Fruit fly (Drosophila melanogaster) whole organism, embryonic: ENCODE measurements around the gene Octbeta2R.

Experiments
- Adf1 ChIP-seq: fragments of 200-800 bp; sonication (Bioruptor generic); IDR thresholded peaks from 2 replicates; pipeline ENCODE4 v1.3.6; 2022; ENCODE audit warnings: missing biosample characterization, missing genetic modification characterization
- Awh ChIP-seq: fragments of 200-800 bp; sonication (Bioruptor generic); IDR thresholded peaks from 2 replicates; pipeline ENCODE4, ENCODE4 v1.3.6; 2022; ENCODE audit warnings: missing biosample characterization, missing genetic modification characterization
- CG10267 ChIP-seq: fragments of 200-800 bp; sonication (Bioruptor generic); optimal IDR thresholded peaks from 2 replicates; lab custom pipeline; 2018; ENCODE audit warnings: missing biosample characterization, mild to moderate bottlenecking, missing genetic modification characterization, moderate library complexity
- CG10979 ChIP-seq: fragments of 200-800 bp; sonication (Bioruptor generic); optimal IDR thresholded peaks from 2 replicates; lab custom pipeline; 2018; ENCODE audit warnings: missing biosample characterization, mild to moderate bottlenecking, missing genetic modification characterization, moderate library complexity
- CG12236 ChIP-seq: fragments of 200-800 bp; sonication (Bioruptor generic); optimal IDR thresholded peaks from 2 replicates; lab custom pipeline; 2016; ENCODE audit warnings: missing biosample characterization, missing genetic modification characterization
- CG12391 ChIP-seq: fragments of 200-800 bp; sonication (Bioruptor generic); optimal IDR thresholded peaks from 3 replicates; lab custom pipeline; 2018; ENCODE audit warnings: missing biosample characterization, mild to moderate bottlenecking, missing genetic modification characterization, moderate library complexity
- CG13775 ChIP-seq: fragments of 200-800 bp; sonication (Bioruptor generic); optimal IDR thresholded peaks from 3 replicates; lab custom pipeline; 2017; ENCODE audit warnings: missing biosample characterization, mild to moderate bottlenecking, missing genetic modification characterization
- CG13894 ChIP-seq: fragments of 200-800 bp; sonication (Bioruptor generic); optimal IDR thresholded peaks from 3 replicates; lab custom pipeline; 2018; ENCODE audit warnings: missing biosample characterization, mild to moderate bottlenecking, missing genetic modification characterization, moderate library complexity
- CG15601 ChIP-seq: fragments of 200-800 bp; sonication (Bioruptor generic); optimal IDR thresholded peaks from 3 replicates; lab custom pipeline; 2019; ENCODE audit warnings: missing biosample characterization, mild to moderate bottlenecking, missing genetic modification characterization, moderate library complexity
- CG1602 ChIP-seq: fragments of 200-800 bp; sonication (Bioruptor generic); optimal IDR thresholded peaks from 3 replicates; lab custom pipeline; 2016; ENCODE audit warnings: missing biosample characterization, missing genetic modification characterization
- CG17829 ChIP-seq: fragments of 200-800 bp; optimal IDR thresholded peaks from 2 replicates; lab custom pipeline; 2019; ENCODE audit warnings: missing biosample characterization, mild to moderate bottlenecking, missing genetic modification characterization, moderate library complexity
- CG32532 ChIP-seq: fragments of 200-800 bp; sonication (Bioruptor generic); IDR thresholded peaks from 2 replicates; pipeline ENCODE4 v1.3.6; 2022; ENCODE audit warnings: missing biosample characterization, missing genetic modification characterization
- CG3847 ChIP-seq: fragments of 200-800 bp; sonication (Bioruptor generic); IDR thresholded peaks from 2 replicates; pipeline ENCODE4 v1.3.6; 2022; ENCODE audit warnings: missing biosample characterization, missing genetic modification characterization
- CG4617 ChIP-seq: fragments of 200-800 bp; sonication (Bioruptor generic); optimal IDR thresholded peaks from 3 replicates; lab custom pipeline; 2016; ENCODE audit warnings: missing biosample characterization, missing genetic modification characterization, borderline replicate concordance
- CG6689 ChIP-seq: fragments of 200-800 bp; sonication (Bioruptor generic); IDR thresholded peaks from 2 replicates; pipeline ENCODE4 v1.3.6; 2022; ENCODE audit warnings: missing biosample characterization, missing genetic modification characterization
- CG7271 ChIP-seq: fragments of 200-800 bp; sonication (Bioruptor generic); optimal IDR thresholded peaks from 2 replicates; lab custom pipeline; 2018; ENCODE audit warnings: missing biosample characterization, mild to moderate bottlenecking, missing genetic modification characterization, moderate library complexity
- CG7556 ChIP-seq: fragments of 200-800 bp; sonication (Bioruptor generic); optimal IDR thresholded peaks from 2 replicates; lab custom pipeline; 2017; ENCODE audit warnings: missing biosample characterization, mild to moderate bottlenecking, missing genetic modification characterization
- CG7839 ChIP-seq: fragments of 200-800 bp; sonication (Bioruptor generic); optimal IDR thresholded peaks from 3 replicates; lab custom pipeline; 2018; ENCODE audit warnings: missing biosample characterization, mild to moderate bottlenecking, missing genetic modification characterization, moderate library complexity
- CG9797 ChIP-seq: fragments of 200-800 bp; sonication (Bioruptor generic); optimal IDR thresholded peaks from 3 replicates; lab custom pipeline; 2018; ENCODE audit warnings: missing biosample characterization, mild to moderate bottlenecking, missing genetic modification characterization
- Dbx ChIP-seq: fragments of 200-800 bp; sonication (Bioruptor generic); IDR thresholded peaks from 3 replicates; pipeline ENCODE4 v1.3.6; 2022; ENCODE audit warnings: missing biosample characterization, missing genetic modification characterization
- Dek ChIP-seq: fragments of 200-800 bp; sonication (Bioruptor generic); optimal IDR thresholded peaks from 3 replicates; lab custom pipeline; 2019; ENCODE audit warnings: missing biosample characterization, mild to moderate bottlenecking, missing genetic modification characterization, moderate library complexity
- Doc3 ChIP-seq: fragments of 200-800 bp; sonication (Bioruptor generic); IDR thresholded peaks from 3 replicates; pipeline ENCODE4 v1.3.6; 2022; ENCODE audit warnings: missing biosample characterization, missing genetic modification characterization; ENCODE audit not compliant: partially characterized antibody
- Fer3 ChIP-seq: fragments of 200-800 bp; sonication (Bioruptor generic); optimal IDR thresholded peaks from 2 replicates; lab custom pipeline; 2018; ENCODE audit warnings: missing biosample characterization, mild to moderate bottlenecking, missing genetic modification characterization, moderate library complexity
- HmgZ ChIP-seq: fragments of 200-800 bp; sonication (Bioruptor generic); optimal IDR thresholded peaks from 2 replicates; lab custom pipeline; 2018; ENCODE audit warnings: missing biosample characterization, mild to moderate bottlenecking, missing genetic modification characterization
- Hsf ChIP-seq: fragments of 200-800 bp; sonication (Bioruptor generic); optimal IDR thresholded peaks from 3 replicates; lab custom pipeline; 2016; ENCODE audit warnings: missing biosample characterization, missing genetic modification characterization
- Lhr ChIP-seq: fragments of 200-800 bp; sonication (Bioruptor generic); optimal IDR thresholded peaks from 3 replicates; lab custom pipeline; 2017; ENCODE audit warnings: mild to moderate bottlenecking, missing biosample characterization, missing genetic modification reagents, missing genetic modification characterization
- Med ChIP-seq: fragments of 200-800 bp; sonication (Bioruptor generic); peaks from one replicate; lab custom pipeline; 2016; ENCODE audit warnings: missing biosample characterization, missing genetic modification characterization, mild to moderate bottlenecking, inconsistent platforms, moderate library complexity
- Meics ChIP-seq: fragments of 200-800 bp; sonication (Bioruptor generic); optimal IDR thresholded peaks from 2 replicates; lab custom pipeline; 2017; ENCODE audit warnings: missing biosample characterization, mild to moderate bottlenecking, missing genetic modification characterization
- Sry-β ChIP-seq: fragments of 200-800 bp; sonication (Bioruptor generic); optimal IDR thresholded peaks from 2 replicates; lab custom pipeline; 2018; ENCODE audit warnings: missing biosample characterization, mild to moderate bottlenecking, missing genetic modification characterization, moderate library complexity
- Ssrp ChIP-seq: fragments of 200-800 bp; sonication (Bioruptor generic); optimal IDR thresholded peaks from 2 replicates; lab custom pipeline; 2018; ENCODE audit warnings: missing biosample characterization, mild to moderate bottlenecking, missing genetic modification characterization, moderate library complexity
- Xbp1 ChIP-seq: fragments of 200-800 bp; sonication (Bioruptor generic); optimal IDR thresholded peaks from 3 replicates; lab custom pipeline; 2016; ENCODE audit warnings: missing biosample characterization, mild to moderate bottlenecking, missing genetic modification characterization
- YL-1 ChIP-seq: fragments of 200-800 bp; sonication (Bioruptor generic); optimal IDR thresholded peaks from 3 replicates; lab custom pipeline; 2017; ENCODE audit warnings: missing biosample characterization, mild to moderate bottlenecking, missing genetic modification characterization
- ac ChIP-seq: fragments of 200-800 bp; sonication (Bioruptor generic); optimal IDR thresholded peaks from 3 replicates; lab custom pipeline; 2017; ENCODE audit warnings: missing biosample characterization, mild to moderate bottlenecking, missing genetic modification characterization
- bbx ChIP-seq: fragments of 200-800 bp; sonication (Bioruptor generic); IDR thresholded peaks from 2 replicates; pipeline ENCODE4 v1.3.6; 2022; ENCODE audit warnings: missing biosample characterization, missing genetic modification characterization; ENCODE audit not compliant: partially characterized antibody
- bsh ChIP-seq, 2 experiments: fragments of 200-800 bp; sonication (Bioruptor generic); optimal IDR thresholded peaks; 2 replicates each; lab custom pipeline; 2017 to 2018; ENCODE audit warnings: mild to moderate bottlenecking in 2 of 2, missing biosample characterization in 2 of 2, missing genetic modification characterization in 2 of 2, moderate library complexity in 1 of 2
- crol ChIP-seq: fragments of 200-800 bp; sonication (Bioruptor generic); IDR thresholded peaks from 2 replicates; pipeline ENCODE4 v1.3.6; 2022; ENCODE audit warnings: missing biosample characterization, missing genetic modification characterization
- crp ChIP-seq, 2 experiments: fragments of 200-800 bp; sonication (Bioruptor generic); optimal IDR thresholded peaks; 2 replicates in 1 of 2; 3 replicates in 1 of 2; lab custom pipeline; 2017; ENCODE audit warnings: missing biosample characterization in 2 of 2, missing genetic modification characterization in 2 of 2, mild to moderate bottlenecking in 1 of 2, moderate library complexity in 1 of 2
- ewg ChIP-seq: fragments of 200-800 bp; sonication (Bioruptor generic); optimal IDR thresholded peaks from 3 replicates; lab custom pipeline; 2017; ENCODE audit warnings: mild to moderate bottlenecking, missing biosample characterization, missing genetic modification reagents, missing genetic modification characterization
- gcm ChIP-seq: fragments of 200-800 bp; sonication (Bioruptor generic); optimal IDR thresholded peaks from 2 replicates; lab custom pipeline; 2019; ENCODE audit warnings: missing biosample characterization, mild to moderate bottlenecking, missing genetic modification characterization, moderate library complexity
- gsb-n ChIP-seq: fragments of 200-800 bp; sonication (Bioruptor generic); optimal IDR thresholded peaks from 3 replicates; lab custom pipeline; 2018; ENCODE audit warnings: missing biosample characterization, mild to moderate bottlenecking, missing genetic modification characterization
- klu ChIP-seq: fragments of 200-800 bp; sonication (Bioruptor generic); IDR thresholded peaks from 2 replicates; pipeline ENCODE4 v1.3.6; 2022; ENCODE audit warnings: missing biosample characterization, missing genetic modification characterization
- kni ChIP-seq: fragments of 200-800 bp; sonication (Bioruptor generic); optimal IDR thresholded peaks from 3 replicates; lab custom pipeline; 2017; ENCODE audit warnings: mild to moderate bottlenecking, missing biosample characterization, missing genetic modification reagents, missing genetic modification characterization
- knrl ChIP-seq: fragments of 200-800 bp; sonication (Bioruptor generic); IDR thresholded peaks from 3 replicates; pipeline ENCODE4 v1.3.6; 2022; ENCODE audit warnings: missing biosample characterization, missing genetic modification characterization; ENCODE audit not compliant: partially characterized antibody
- nmo ChIP-seq: fragments of 200-800 bp; sonication (Bioruptor generic); optimal IDR thresholded peaks from 2 replicates; lab custom pipeline; 2018; ENCODE audit warnings: missing biosample characterization, mild to moderate bottlenecking, missing genetic modification characterization, moderate library complexity
- nom ChIP-seq: fragments of 200-800 bp; sonication (Bioruptor generic); optimal IDR thresholded peaks from 2 replicates; lab custom pipeline; 2017; ENCODE audit warnings: missing biosample characterization, missing genetic modification characterization, mild to moderate bottlenecking, moderate library complexity, missing genetic modification reagents
- sna ChIP-seq: fragments of 200-800 bp; sonication (Bioruptor generic); IDR thresholded peaks from 2 replicates; pipeline ENCODE4 v1.3.6; 2022; ENCODE audit warnings: missing biosample characterization, missing genetic modification characterization; ENCODE audit not compliant: partially characterized antibody
- sob ChIP-seq: fragments of 200-800 bp; sonication (Bioruptor generic); IDR thresholded peaks from 2 replicates; pipeline ENCODE4 v1.3.6; 2022; ENCODE audit warnings: missing biosample characterization, missing genetic modification characterization
- vvl ChIP-seq: fragments of 200-800 bp; sonication (Bioruptor generic); IDR thresholded peaks from 2 replicates; pipeline ENCODE4 v1.3.6; 2022; ENCODE audit warnings: missing biosample characterization, missing genetic modification characterization

The Octbeta2R gene

DNA sequence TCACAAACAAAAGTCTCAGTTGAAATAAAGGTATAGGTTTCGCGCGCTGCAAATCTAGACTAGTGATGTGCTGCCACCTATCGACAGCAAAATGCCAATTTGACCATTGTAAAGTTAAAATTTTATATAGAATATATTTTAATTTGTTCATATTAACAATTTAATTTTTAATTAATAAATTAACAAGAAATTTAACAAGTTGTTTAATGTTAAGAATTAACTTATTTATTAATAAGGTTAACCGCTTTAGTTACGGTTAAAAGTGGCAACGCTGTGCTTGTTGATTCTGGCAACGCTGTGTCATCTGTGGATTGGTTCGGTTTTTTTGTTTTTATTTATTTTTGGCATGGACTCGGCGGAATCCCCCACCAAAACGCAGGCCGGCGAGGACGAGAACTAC lies 34.8 kb upstream of the Octbeta2R start, which contains the start of gene Not10 (continued):
- TF ChIP-seq CG15601 (tag; lab: Kevin White, UChicago) (peak; percentile 65), CG10267 (tag; lab: Kevin White, UChicago) (peak; percentile 79), CG32532 (GFP tag; lab: Robert Waterston, UW) (peak; percentile 52; the same call in 1 of the 2 replicates), CG9797 (GFP tag; lab: Kevin White, UChicago) (peak; percentile 20), CG12391 (tag; lab: Kevin White, UChicago) (peak; percentile 77), CG12236 (GFP tag; lab: Kevin White, UChicago) (no peak), Meics (GFP tag; lab: Kevin White, UChicago) (peak; percentile 27), nmo (peak; percentile 61), CG7839 (tag; lab: Kevin White, UChicago) (no peak), Sry-β (GFP tag; lab: Kevin White, UChicago) (no peak), YL-1 (GFP tag; lab: Kevin White, UChicago) (peak; percentile 51), crol (GFP tag; lab: Robert Waterston, UW) (no peak), crp (GFP tag; optimal IDR thresholded peaks at IDR 0.05; lab: Kevin White, UChicago) (peak in 1 of 2 experiments; percentile 8), sob (GFP tag; lab: Robert Waterston, UW) (0 out of 2 replicates have a peak, but pooled peaks have one; percentile 43), Dek (tag; lab: Kevin White, UChicago) (peak; percentile 59), Hsf (GFP tag; lab: Kevin White, UChicago) (no peak), vvl (GFP tag; lab: Robert Waterston, UW) (0 out of 2 replicates have a peak, but pooled peaks have one; percentile 11), HmgZ (tag; lab: Kevin White, UChicago) (peak; percentile 35), bbx (peak; percentile 33; the same call in 1 of the 2 replicates), CG7271 (tag; lab: Kevin White, UChicago) (peak; percentile 47), CG17829 (peak; percentile 62), Awh (GFP tag; lab: Robert Waterston, UW) (no peak), Xbp1 (GFP tag; lab: Kevin White, UChicago) (peak; percentile 35), Lhr (GFP tag; lab: Kevin White, UChicago) (peak; percentile 22), Ssrp (tag; lab: Kevin White, UChicago) (peak; percentile 34), Med (GFP tag; lab: Kevin White, UChicago) (peak; percentile 46), CG13775 (GFP tag; lab: Kevin White, UChicago) (peak; percentile 50), ewg (GFP tag; lab: Kevin White, UChicago) (no peak), sna (GFP tag; lab: Robert Waterston, UW) (peak; percentile 76; the same call in 1 of the 2 replicates), bsh (GFP tag; optimal IDR thresholded peaks at IDR 0.05; lab: Kevin White, UChicago) (peak in 1 of 2 experiments; percentile 29), CG13894 (tag; lab: Kevin White, UChicago) (no peak), Doc3 (GFP tag; lab: Robert Waterston, UW) (peak; percentile 66; the same call in 2 of the 3 replicates), CG7556 (no peak), CG3847 (GFP tag; lab: Robert Waterston, UW) (peak; percentile 64), kni (GFP tag; lab: Kevin White, UChicago) (no peak), CG4617 (GFP tag; lab: Kevin White, UChicago) (peak; percentile 77), Fer3 (peak; percentile 9), knrl (peak; percentile 75), Adf1 (GFP tag; lab: Robert Waterston, UW) (0 out of 2 replicates have a peak, but pooled peaks have one; percentile 20), klu (GFP tag; lab: Robert Waterston, UW) (no peak; the same call in 1 of the 2 replicates), Dbx (GFP tag; lab: Robert Waterston, UW) (peak; percentile 40; the same call in 1 of the 3 replicates), nom (GFP tag; lab: Kevin White, UChicago) (no peak), CG6689 (GFP tag; lab: Robert Waterston, UW) (peak; percentile 43), CG1602 (GFP tag; lab: Kevin White, UChicago) (peak; percentile 41), gsb-n (peak; percentile 96), gcm (GFP tag; lab: Kevin White, UChicago) (peak; percentile 0), ac (no peak), CG10979 (tag; lab: Kevin White, UChicago) (peak; percentile 27)
